Worm (Caenorhabditis elegans): Measurements from ENCODE around the gene str-12.

The str-12 gene

DNA sequence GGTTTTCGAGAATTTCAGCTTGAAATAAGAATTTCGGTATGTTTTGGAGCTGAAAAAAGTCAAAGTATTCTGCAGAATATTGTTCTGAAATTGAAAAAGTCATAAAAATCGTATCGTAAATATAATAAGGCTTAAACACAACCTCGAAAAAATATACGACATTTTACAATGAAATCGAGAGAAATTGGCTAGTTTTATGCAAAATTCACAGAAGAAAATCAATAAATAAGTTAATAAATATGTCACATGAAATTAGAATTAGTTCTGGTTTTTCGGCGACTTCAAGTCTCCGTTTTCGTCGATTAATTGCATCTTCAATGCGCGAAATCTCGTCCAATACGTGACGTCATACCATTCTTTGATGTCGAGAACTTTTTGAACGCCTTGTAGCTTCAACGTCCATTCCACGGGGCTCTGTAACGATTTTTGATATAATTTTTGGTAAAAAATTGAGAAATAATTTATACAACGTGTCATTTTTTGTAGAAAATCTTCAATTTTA lies 33.2 kb upstream of the str-12 start, which contains the start of gene atx-3 (continued):
- TF ChIP-seq nhr-90 (tag; optimal IDR thresholded peaks at IDR 0.05) = no peak

DNA sequence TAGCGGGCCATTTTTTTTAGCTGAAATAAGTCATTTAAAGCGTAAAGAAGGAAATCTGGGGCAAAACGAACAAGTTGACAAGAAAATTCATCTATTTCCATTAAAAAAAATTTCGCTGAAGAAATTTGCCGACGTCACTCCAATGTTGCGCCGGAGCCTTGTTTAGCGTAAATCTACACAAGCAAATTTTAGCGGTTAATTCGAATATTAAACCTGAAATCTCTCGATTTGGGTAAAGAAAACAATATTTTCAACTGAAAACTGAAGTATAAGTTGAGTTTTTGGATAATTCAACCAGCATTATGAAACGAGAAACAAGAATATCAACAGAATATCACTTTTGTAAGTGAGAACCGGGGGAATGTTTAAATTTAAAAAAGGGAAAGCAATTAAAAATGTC lies 32.3 kb upstream of the str-12 start, which contains the start of gene F28F8.9:
Gene F28F8.9, minus strand, starts transcription at position 288 of the 400 bp plus-strand sequence.
- TF ChIP-seq attf-3 (GFP tag; conservative IDR thresholded peaks at IDR 0.05) (peak; percentile 89), dpl-1 (GFP tag; optimal IDR thresholded peaks at IDR 0.05) (peak; percentile 48), hsf-1 (GFP tag; IDR thresholded peaks at IDR 0.05) (no peak), lin-54 (GFP tag; optimal IDR thresholded peaks at IDR 0.05) (peak; percentile 66), efl-1 (GFP tag; optimal IDR thresholded peaks at IDR 0.05) (peak; percentile 17), let-526 (GFP tag; IDR thresholded peaks at IDR 0.05) (no peak), lin-35 (GFP tag; optimal IDR thresholded peaks at IDR 0.05) (peak in 1 of 3 experiments; percentile 74), dox-1 (GFP tag; IDR thresholded peaks at IDR 0.05) (0 out of 2 replicates have a peak, but pooled peaks have one; percentile 12), ztf-28 (GFP tag; IDR thresholded peaks at IDR 0.05) (no peak), attf-5 (GFP tag; optimal IDR thresholded peaks at IDR 0.05) (peak; percentile 11), lin-26 (GFP tag; IDR thresholded peaks at IDR 0.05) (no peak), lag-1 (GFP tag; IDR thresholded peaks at IDR 0.05) (no peak), cebp-1 (GFP tag; IDR thresholded peaks at IDR 0.05) (no peak), cebp-1 (tag; optimal IDR thresholded peaks at IDR 0.05) (peak; percentile 28)

DNA sequence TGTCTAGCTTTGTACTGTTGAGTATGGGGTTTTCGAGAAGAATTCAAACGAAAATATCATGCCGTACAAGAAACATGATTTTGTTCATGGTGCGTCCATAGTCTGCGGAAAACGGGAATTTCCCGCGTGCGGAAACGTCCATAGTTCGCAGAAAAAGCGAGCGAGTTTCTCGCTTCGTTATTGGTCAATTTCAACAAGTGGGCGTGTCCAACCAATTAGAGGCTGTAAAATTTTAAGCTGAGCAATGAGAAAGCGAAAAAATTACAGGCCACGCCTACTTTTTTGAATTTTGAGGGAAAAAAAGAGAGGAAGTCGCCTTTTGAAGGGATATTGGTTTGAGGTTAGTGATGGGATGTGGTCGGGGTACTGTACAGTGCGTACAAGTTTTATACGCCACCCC lies 29.2 kb upstream of the str-12 start:
- peak; percentile 80 for TF ChIP-seq nfyb-1 (GFP tag; IDR thresholded peaks at IDR 0.05)

DNA sequence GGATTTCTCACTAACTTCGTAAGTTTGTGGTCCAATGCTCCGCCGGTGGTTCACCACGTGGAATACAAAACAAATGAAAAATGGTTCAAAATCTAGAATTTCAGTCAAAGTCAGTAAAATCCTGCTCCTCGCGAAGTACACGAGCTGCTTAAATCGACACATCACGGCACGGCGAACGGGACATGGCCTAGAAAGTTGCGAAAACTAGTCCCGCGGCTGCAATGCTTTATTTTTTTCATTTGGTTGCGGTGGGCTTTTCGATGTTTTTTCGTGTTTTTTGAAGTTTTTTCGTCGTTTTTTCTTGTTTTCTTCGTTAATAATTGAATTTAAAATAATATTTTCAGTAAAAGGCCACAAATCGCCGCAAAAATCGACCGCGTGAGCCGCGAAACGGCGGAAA lies 24.9 kb upstream of the str-12 start:
- peak; percentile 71 for TF ChIP-seq hmg-1.2 (GFP tag; IDR thresholded peaks at IDR 0.05)
- TF ChIP-seq dox-1 (GFP tag; IDR thresholded peaks at IDR 0.05) = peak; percentile 18; the same call in 1 of the 2 replicates

ce11 chrV:15590183-15590667 lies 20.5 kb upstream of the str-12 start, which contains the start of gene F28F8.7:
Gene F28F8.7, minus strand, starts transcription at chrV:15590617.
- TF ChIP-seq hmg-1.2 (GFP tag; IDR thresholded peaks at IDR 0.05) = peak; percentile 96
- peak; percentile 68; the same call in 1 of the 2 replicates for TF ChIP-seq rcor-1 (GFP tag; IDR thresholded peaks at IDR 0.05)
- TF ChIP-seq athp-1 (tag; optimal IDR thresholded peaks at IDR 0.05) = peak; percentile 38
- TF ChIP-seq akir-1 (GFP tag; optimal IDR thresholded peaks at IDR 0.05) = peak; percentile 18
- peak; percentile 95 for TF ChIP-seq dox-1 (GFP tag; IDR thresholded peaks at IDR 0.05)
- peak; percentile 45 for TF ChIP-seq Y79H2A.3 (GFP tag; conservative IDR thresholded peaks at IDR 0.05)
- TF ChIP-seq lir-1 (GFP tag; conservative IDR thresholded peaks at IDR 0.05) = peak; percentile 63
- TF ChIP-seq attf-5 (GFP tag; optimal IDR thresholded peaks at IDR 0.05) = peak; percentile 81
- TF ChIP-seq nfyb-1 (GFP tag; IDR thresholded peaks at IDR 0.05) = peak; percentile 92
- peak; percentile 91 for TF ChIP-seq K11D2.4 (GFP tag; IDR thresholded peaks at IDR 0.05)
- peak; percentile 25 for TF ChIP-seq chd-7 (tag; optimal IDR thresholded peaks at IDR 0.05)
- peak; percentile 74 for TF ChIP-seq cebp-1 (GFP tag; IDR thresholded peaks at IDR 0.05)
- TF ChIP-seq cebp-1 (tag; optimal IDR thresholded peaks at IDR 0.05) = peak; percentile 78
- peak; percentile 79 for TF ChIP-seq atf-7 (tag; optimal IDR thresholded peaks at IDR 0.05)
- TF ChIP-seq ekl-4 (GFP tag; IDR thresholded peaks at IDR 0.05) = peak; percentile 51; the same call in 1 of the 2 replicates
- TF ChIP-seq cebp-2 (GFP tag; IDR thresholded peaks at IDR 0.05) = peak; percentile 95; the same call in 1 of the 2 replicates
- TF ChIP-seq mcd-1 (GFP tag; IDR thresholded peaks at IDR 0.05) = peak; percentile 93
- peak; percentile 17 for TF ChIP-seq B0261.1 (tag; optimal IDR thresholded peaks at IDR 0.05)
- peak; percentile 71; the same call in 1 of the 2 replicates for TF ChIP-seq let-526 (GFP tag; IDR thresholded peaks at IDR 0.05)
- TF ChIP-seq lin-40 (tag; optimal IDR thresholded peaks at IDR 0.05) = peak; percentile 69
- 0 out of 2 replicates have a peak, but pooled peaks have one; percentile 25 for TF ChIP-seq egl-18 (GFP tag; IDR thresholded peaks at IDR 0.05)
- TF ChIP-seq egrh-3 (GFP tag; IDR thresholded peaks at IDR 0.05) = 0 out of 2 replicates have a peak, but pooled peaks have one; percentile 15
- peak; percentile 42 for TF ChIP-seq ztf-18 (tag; optimal IDR thresholded peaks at IDR 0.05)
- TF ChIP-seq ztf-3 (GFP tag; optimal IDR thresholded peaks at IDR 0.05) = peak; percentile 46
- peak; percentile 47 for TF ChIP-seq tbp1 (GFP tag; optimal IDR thresholded peaks at IDR 0.05)
- TF ChIP-seq tlf-1 (GFP tag; optimal IDR thresholded peaks at IDR 0.05) = peak; percentile 81
- peak; percentile 64; the same call in 1 of the 2 replicates for TF ChIP-seq aptf-2 (GFP tag; conservative IDR thresholded peaks at IDR 0.05)
- TF ChIP-seq ceh-100 (GFP tag; IDR thresholded peaks at IDR 0.05) = peak; percentile 79
- TF ChIP-seq F22D6.2 (tag; optimal IDR thresholded peaks at IDR 0.05) = peak; percentile 55
- TF ChIP-seq attf-3 (GFP tag; conservative IDR thresholded peaks at IDR 0.05) = peak; percentile 88
